Fruit fly (Drosophila melanogaster): ENCODE data around the gene GABPI.

DNA sequence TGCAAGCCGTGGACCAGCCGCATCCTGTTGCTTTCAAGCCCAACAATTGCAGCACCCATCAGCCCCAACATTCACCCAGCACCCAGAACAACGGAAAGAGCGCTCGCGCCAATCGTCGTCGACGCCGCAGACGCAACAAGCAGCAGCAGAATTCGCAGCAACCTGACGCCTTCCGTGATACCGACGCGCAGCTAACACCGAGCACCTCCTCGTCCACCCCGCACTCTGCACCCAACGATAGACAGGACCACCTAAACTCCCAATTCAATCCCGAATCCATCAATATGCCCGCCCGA lies 29.2 kb downstream of the GABPI start:
- TF ChIP-seq EcR (GFP tag; optimal IDR thresholded peaks at IDR 0.05) (no peak), psq (optimal IDR thresholded peaks at IDR 0.05) (no peak)
